Fruit fly (Drosophila melanogaster) whole organism, adult: ENCODE measurements around the gene CG4332.

Experiments used
- CG11617 ChIP-seq: fragments of 200-800 bp; sonication (Bioruptor generic); optimal IDR thresholded peaks from 2 replicates; lab custom pipeline; 2017; ENCODE audit warnings: mild to moderate bottlenecking, missing biosample characterization, missing genetic modification reagents, missing genetic modification characterization
- CG12768 ChIP-seq: fragments of 200-800 bp; sonication (Bioruptor generic); optimal IDR thresholded peaks from 2 replicates; lab custom pipeline; 2017; ENCODE audit warnings: missing biosample characterization, missing genetic modification characterization, mild to moderate bottlenecking, moderate library complexity, missing genetic modification reagents
- CG14711 ChIP-seq: fragments of 200-800 bp; sonication (Bioruptor generic); optimal IDR thresholded peaks from 2 replicates; lab custom pipeline; 2018; ENCODE audit warnings: missing biosample characterization, mild to moderate bottlenecking, missing genetic modification characterization, moderate library complexity
- CG1620 ChIP-seq: fragments of 200-800 bp; sonication (Bioruptor generic); optimal IDR thresholded peaks from 2 replicates; lab custom pipeline; 2016; ENCODE audit warnings: missing biosample characterization, missing genetic modification characterization
- CG33017 ChIP-seq: fragments of 200-800 bp; sonication (Bioruptor generic); optimal IDR thresholded peaks from 2 replicates; lab custom pipeline; 2018; ENCODE audit warnings: missing biosample characterization, mild to moderate bottlenecking, missing genetic modification characterization, moderate library complexity
- CG5204 ChIP-seq: fragments of 200-800 bp; sonication (Bioruptor generic); optimal IDR thresholded peaks from 2 replicates; lab custom pipeline; 2016; ENCODE audit warnings: missing biosample characterization, missing genetic modification characterization
- CG7045 ChIP-seq: fragments of 200-800 bp; sonication (Bioruptor generic); optimal IDR thresholded peaks from 2 replicates; lab custom pipeline; 2017; ENCODE audit warnings: missing biosample characterization, mild to moderate bottlenecking, missing genetic modification characterization
- CG7101 ChIP-seq: fragments of 200-800 bp; sonication (Bioruptor generic); optimal IDR thresholded peaks from 2 replicates; lab custom pipeline; 2018; ENCODE audit warnings: missing biosample characterization, mild to moderate bottlenecking, missing genetic modification characterization, moderate library complexity
- Clk ChIP-seq: fragments of 200-800 bp; sonication (Bioruptor generic); optimal IDR thresholded peaks from 2 replicates; lab custom pipeline; 2017; ENCODE audit warnings: missing biosample characterization, missing genetic modification characterization
- Crg-1 ChIP-seq: fragments of 200-800 bp; sonication (Bioruptor generic); optimal IDR thresholded peaks from 2 replicates; lab custom pipeline; 2016; ENCODE audit warnings: missing biosample characterization, missing genetic modification characterization
- Hr96 ChIP-seq: fragments of 200-800 bp; sonication (Bioruptor generic); optimal IDR thresholded peaks from 2 replicates; lab custom pipeline; 2016; ENCODE audit warnings: missing biosample characterization, missing genetic modification characterization
- Mnt ChIP-seq: fragments of 200-800 bp; sonication (Bioruptor generic); optimal IDR thresholded peaks from 2 replicates; lab custom pipeline; 2016; ENCODE audit warnings: missing biosample characterization, mild to moderate bottlenecking, missing genetic modification characterization
- bab1 ChIP-seq: fragments of 200-800 bp; sonication (Bioruptor generic); optimal IDR thresholded peaks from 3 replicates; lab custom pipeline; 2019; ENCODE audit warnings: missing biosample characterization, mild to moderate bottlenecking, missing genetic modification characterization, moderate library complexity
- cic ChIP-seq: fragments of 200-800 bp; sonication (Bioruptor generic); optimal IDR thresholded peaks from 2 replicates; lab custom pipeline; 2017; ENCODE audit warnings: missing biosample characterization, mild to moderate bottlenecking, missing genetic modification characterization, moderate library complexity
- cnc ChIP-seq, 2 experiments: fragments of >200 bp; optimal IDR thresholded peaks; 2 replicates each; lab custom pipeline; 2017
- kay ChIP-seq: fragments of 200-800 bp; sonication (Bioruptor generic); peaks from one replicate; lab custom pipeline; 2016; ENCODE audit warnings: missing biosample characterization, missing genetic modification characterization, borderline replicate concordance
- ovo ChIP-seq: fragments of 200-800 bp; sonication (Bioruptor generic); optimal IDR thresholded peaks from 2 replicates; lab custom pipeline; 2016; ENCODE audit warnings: missing biosample characterization, missing genetic modification characterization
- pad ChIP-seq: fragments of 200-800 bp; sonication (Bioruptor generic); optimal IDR thresholded peaks from 3 replicates; lab custom pipeline; 2017; ENCODE audit warnings: missing biosample characterization, missing genetic modification characterization, mild to moderate bottlenecking, moderate library complexity, missing genetic modification reagents
- tj ChIP-seq: fragments of 200-800 bp; sonication (Bioruptor generic); optimal IDR thresholded peaks from 3 replicates; lab custom pipeline; 2017; ENCODE audit warnings: missing biosample characterization, mild to moderate bottlenecking, missing genetic modification characterization, moderate library complexity
- toe ChIP-seq: fragments of 200-800 bp; sonication (Bioruptor generic); optimal IDR thresholded peaks from 2 replicates; lab custom pipeline; 2016; ENCODE audit warnings: missing biosample characterization, missing genetic modification characterization

Gene CG4332

DNA sequence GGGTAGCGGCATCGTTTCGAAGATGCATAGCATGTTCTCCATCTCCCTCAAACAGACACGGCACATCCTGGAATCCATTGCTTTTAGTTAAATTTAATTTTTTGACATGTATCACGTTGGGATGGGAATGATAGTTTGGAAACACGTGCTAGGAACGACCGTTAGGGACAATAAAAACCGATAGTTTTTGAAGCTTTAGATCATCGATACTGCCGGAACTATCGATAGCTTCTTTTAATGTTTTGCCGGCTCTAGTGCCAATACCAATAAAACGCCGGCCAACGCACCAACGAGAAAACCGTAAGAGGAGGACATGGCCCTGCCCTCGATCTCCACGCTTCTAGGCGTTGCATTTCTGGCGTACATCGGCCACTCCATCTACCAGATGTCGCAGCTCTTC lies at the start of gene CG4332, which contains the start of gene CG4318:
CG4332 (plus strand) TSS at position 256 of the 400 bp plus-strand sequence.
CG4318 (minus strand) TSS at position 142 of the 400 bp plus-strand sequence.
- TF ChIP-seq bab1 (peak; percentile 58), CG14711 (tag; lab: Kevin White, UChicago) (no peak), CG1620 (GFP tag; lab: Kevin White, UChicago) (no peak), CG11617 (GFP tag; lab: Kevin White, UChicago) (no peak), Mnt (GFP tag; lab: Kevin White, UChicago) (peak; percentile 66), CG33017 (no peak), Crg-1 (GFP tag; lab: Kevin White, UChicago) (no peak)

DNA sequence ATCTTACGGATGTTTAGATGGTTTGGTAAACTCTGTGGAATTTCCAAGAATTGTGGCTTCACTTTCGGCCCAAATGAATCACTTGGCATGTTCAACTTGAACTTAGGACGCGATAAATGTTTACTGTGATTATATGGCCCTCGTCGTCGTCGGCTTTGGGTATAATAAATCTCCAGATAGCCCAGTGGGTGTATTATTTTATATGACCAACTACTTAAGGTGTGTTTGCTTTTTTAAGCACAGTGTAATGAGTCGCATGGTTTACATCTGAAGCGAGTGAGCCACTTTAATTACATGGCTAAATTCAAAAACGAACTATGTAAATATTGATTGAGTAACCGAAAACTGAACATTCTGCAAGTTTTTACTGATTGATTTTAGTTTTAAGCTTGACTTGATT lies 49.6 kb upstream of the CG4332 start:
- no peak for TF ChIP-seq CG1620 (GFP tag; lab: Kevin White, UChicago)
- no peak for TF ChIP-seq Crg-1 (GFP tag; lab: Kevin White, UChicago)
- no peak for TF ChIP-seq cic (GFP tag; lab: Kevin White, UChicago)
- TF ChIP-seq Mnt (GFP tag; lab: Kevin White, UChicago), result peak; percentile 13
- TF ChIP-seq pad (GFP tag; lab: Kevin White, UChicago), result peak; percentile 21
- TF ChIP-seq CG7045 (GFP tag; lab: Kevin White, UChicago), result peak; percentile 47
- peak; percentile 31 for TF ChIP-seq CG14711 (tag; lab: Kevin White, UChicago)
- no peak for TF ChIP-seq CG11617 (GFP tag; lab: Kevin White, UChicago)
- peak; percentile 60 for TF ChIP-seq CG7101 (tag; lab: Kevin White, UChicago)
- TF ChIP-seq ovo (GFP tag; lab: Kevin White, UChicago), result no peak
- TF ChIP-seq Hr96, result no peak
- TF ChIP-seq toe (GFP tag; lab: Kevin White, UChicago), result no peak
- TF ChIP-seq CG12768 (GFP tag; lab: Kevin White, UChicago), result peak; percentile 22
- TF ChIP-seq kay (GFP tag; lab: Kevin White, UChicago), result peak; percentile 65
- TF ChIP-seq Clk, result no peak
- TF ChIP-seq CG5204 (GFP tag; lab: Kevin White, UChicago), result no peak
- TF ChIP-seq CG33017, result peak; percentile 19
- TF ChIP-seq tj, result peak; percentile 9
- no peak for TF ChIP-seq cnc (optimal IDR thresholded peaks at IDR 0.05; lab: Kevin White, UChicago)
- no peak for TF ChIP-seq bab1

- TF ChIP-seq Crg-1 (GFP tag; lab: Kevin White, UChicago), result peak; percentile 11
- peak; percentile 39 for TF ChIP-seq CG7101 (tag; lab: Kevin White, UChicago)
- TF ChIP-seq Hr96, result no peak
- TF ChIP-seq CG7045 (GFP tag; lab: Kevin White, UChicago), result no peak
- peak; percentile 8 for TF ChIP-seq CG14711 (tag; lab: Kevin White, UChicago)
- no peak for TF ChIP-seq cnc (optimal IDR thresholded peaks at IDR 0.05; lab: Kevin White, UChicago)
These were observed 46.6 kb upstream of the CG4332 start, which contains the start of gene Fer3HCH for dm6 chrX:13108144-13108824. Fer3HCH (minus strand) TSS chrX:13108194.

dm6 chrX:13109583-13110126 lies 45.2 kb upstream of the CG4332 start:
- TF ChIP-seq kay (GFP tag; lab: Kevin White, UChicago) (no peak), CG14711 (tag; lab: Kevin White, UChicago) (peak; percentile 67), toe (GFP tag; lab: Kevin White, UChicago) (no peak), cnc (optimal IDR thresholded peaks at IDR 0.05; lab: Kevin White, UChicago) (no peak), bab1 (peak; percentile 90), CG7045 (GFP tag; lab: Kevin White, UChicago) (no peak), Clk (no peak), Mnt (GFP tag; lab: Kevin White, UChicago) (no peak), CG1620 (GFP tag; lab: Kevin White, UChicago) (no peak), tj (peak; percentile 91), CG5204 (GFP tag; lab: Kevin White, UChicago) (no peak), CG7101 (tag; lab: Kevin White, UChicago) (peak; percentile 36)

- TF ChIP-seq tj (no peak), toe (GFP tag; lab: Kevin White, UChicago) (no peak), pad (GFP tag; lab: Kevin White, UChicago) (peak; percentile 18), CG33017 (no peak), CG1620 (GFP tag; lab: Kevin White, UChicago) (no peak), cic (GFP tag; lab: Kevin White, UChicago) (no peak), CG12768 (GFP tag; lab: Kevin White, UChicago) (no peak), CG11617 (GFP tag; lab: Kevin White, UChicago) (no peak)
These were observed 43.0 kb upstream of the CG4332 start for dm6 chrX:13111832-13112231.

DNA sequence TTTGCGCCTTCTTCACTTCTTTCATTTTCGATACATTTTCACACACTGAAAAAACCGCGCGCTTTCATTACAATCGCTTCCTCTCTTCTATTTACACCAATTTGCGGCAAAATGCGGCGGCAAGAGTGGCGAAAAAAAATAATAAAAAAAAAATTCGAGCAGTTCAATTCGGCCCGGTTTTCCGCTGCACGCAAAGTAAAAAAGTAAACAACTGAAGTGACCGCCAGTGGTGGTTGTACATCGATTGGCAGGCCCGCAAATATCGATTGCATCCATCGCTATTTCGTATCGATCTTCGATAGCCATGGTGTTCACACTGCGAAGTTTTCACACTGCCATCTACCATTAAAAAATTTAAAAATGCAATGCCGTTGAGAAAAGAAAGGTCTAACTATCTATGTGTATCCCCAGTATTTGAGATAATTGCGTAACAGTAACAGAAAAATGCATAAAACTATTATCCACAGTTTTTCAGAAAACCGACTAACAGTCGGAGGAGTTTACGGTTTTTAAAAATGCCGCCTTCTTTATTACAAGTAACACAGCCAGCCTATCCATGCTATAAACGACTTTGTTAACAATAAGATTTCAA lies 42.5 kb upstream of the CG4332 start, which contains the start of gene Chpf:
Chpf (minus strand) TSS at position 225 of the 592 bp plus-strand sequence.
- TF ChIP-seq CG5204 (GFP tag; lab: Kevin White, UChicago) (no peak), CG14711 (tag; lab: Kevin White, UChicago) (no peak), Hr96 (peak; percentile 48), Mnt (GFP tag; lab: Kevin White, UChicago) (peak; percentile 34), tj (no peak), CG11617 (GFP tag; lab: Kevin White, UChicago) (no peak)
